Fruit fly (Drosophila melanogaster): Measurements from ENCODE around the gene Bka.

- TF ChIP-seq gl (tag; optimal IDR thresholded peaks at IDR 0.05) (no peak), CG13204 (GFP tag; optimal IDR thresholded peaks at IDR 0.05) (no peak), fd96Ca (GFP tag; IDR thresholded peaks at IDR 0.05) (no peak), CG32121 (GFP tag; IDR thresholded peaks at IDR 0.05) (no peak), CG14655 (GFP tag; optimal IDR thresholded peaks at IDR 0.05) (no peak), CG8301 (tag; optimal IDR thresholded peaks at IDR 0.05) (no peak), Snoo (tag; optimal IDR thresholded peaks at IDR 0.05) (no peak), CG4496 (GFP tag; IDR thresholded peaks at IDR 0.05) (no peak), CG17806 (tag; optimal IDR thresholded peaks at IDR 0.05) (no peak), CG8159 (tag; optimal IDR thresholded peaks at IDR 0.05) (no peak), CG15710 (tag; optimal IDR thresholded peaks at IDR 0.05) (no peak)
Observed at dm6 chr2L:9890576-9890975, 4.5 kb upstream of the Bka start, which contains the start of the genes CG34183 and CG4537.

Measured in whole organism, pupa.